Fruit fly (Drosophila melanogaster): Measurements from ENCODE around the gene gammaTub23C.

Gene gammaTub23C

dm6 chr2L:2954472-2954871, 18.2 kb upstream of the gammaTub23C start, which contains the start of gene Rbp9 (continued):
- no peak for TF ChIP-seq Dll (GFP tag; IDR thresholded peaks at IDR 0.05; ENCODE audit: partially characterized antibody)
- no peak for TF ChIP-seq tll (GFP tag; optimal IDR thresholded peaks at IDR 0.05)
- no peak for TF ChIP-seq cwo (GFP tag; optimal IDR thresholded peaks at IDR 0.05)
- TF ChIP-seq ems (GFP tag; optimal IDR thresholded peaks at IDR 0.05) = no peak
- TF ChIP-seq Sox102F (GFP tag; optimal IDR thresholded peaks at IDR 0.05) = no peak
- no peak for TF ChIP-seq seq (GFP tag; IDR thresholded peaks at IDR 0.05)
- no peak for TF ChIP-seq CG30431 (GFP tag; optimal IDR thresholded peaks at IDR 0.05)
- no peak for TF ChIP-seq gcm2 (GFP tag; optimal IDR thresholded peaks at IDR 0.05)
- TF ChIP-seq dpn (GFP tag; optimal IDR thresholded peaks at IDR 0.05) = no peak
- peak; percentile 41 for TF ChIP-seq CG10267 (tag; optimal IDR thresholded peaks at IDR 0.05)
- no peak for TF ChIP-seq CG2875 (GFP tag; optimal IDR thresholded peaks at IDR 0.05)
- no peak for TF ChIP-seq CG14965 (GFP tag; optimal IDR thresholded peaks at IDR 0.05; ENCODE audit: borderline replicate concordance)
- TF ChIP-seq CG1603 (tag; optimal IDR thresholded peaks at IDR 0.05) = peak; percentile 43
- no peak for TF ChIP-seq sr (GFP tag; IDR thresholded peaks at IDR 0.05)
- TF ChIP-seq NK7.1 (GFP tag; optimal IDR thresholded peaks at IDR 0.05) = no peak
- TF ChIP-seq CG11085 (GFP tag; IDR thresholded peaks at IDR 0.05) = no peak
- TF ChIP-seq CG18262 (tag; optimal IDR thresholded peaks at IDR 0.05) = no peak
- TF ChIP-seq lola (GFP tag; optimal IDR thresholded peaks at IDR 0.05) = no peak
- no peak for TF ChIP-seq crol (GFP tag; IDR thresholded peaks at IDR 0.05)
- TF ChIP-seq Hr51 (GFP tag; optimal IDR thresholded peaks at IDR 0.05) = no peak
- TF ChIP-seq Abd-B (GFP tag; optimal IDR thresholded peaks at IDR 0.05) = no peak
- no peak for TF ChIP-seq NC2β (GFP tag; optimal IDR thresholded peaks at IDR 0.05)
- no peak for TF ChIP-seq sens (GFP tag)
- TF ChIP-seq MESR4 (GFP tag; optimal IDR thresholded peaks at IDR 0.05) = no peak
- no peak for TF ChIP-seq CG3726 (GFP tag; IDR thresholded peaks at IDR 0.05)
- no peak for TF ChIP-seq CG14667 (GFP tag; IDR thresholded peaks at IDR 0.05)
- TF ChIP-seq Oli (tag; optimal IDR thresholded peaks at IDR 0.05) = no peak
- TF ChIP-seq zen2 (GFP tag; IDR thresholded peaks at IDR 0.05; ENCODE audit: partially characterized antibody) = no peak
- peak; percentile 41 for TF ChIP-seq gfzf (GFP tag; optimal IDR thresholded peaks at IDR 0.05)
- no peak for TF ChIP-seq CG3407 (GFP tag; optimal IDR thresholded peaks at IDR 0.05)

dm6 chr2L:2955659-2956058, 17.0 kb upstream of the gammaTub23C start:
- TF ChIP-seq ase (GFP tag; IDR thresholded peaks at IDR 0.05) = no peak
- TF ChIP-seq CG16779 (GFP tag; IDR thresholded peaks at IDR 0.05) = no peak
- peak; percentile 19 for TF ChIP-seq CG8478 (optimal IDR thresholded peaks at IDR 0.05)
- no peak for TF ChIP-seq hb (GFP tag; IDR thresholded peaks at IDR 0.05; ENCODE audit: partially characterized antibody)
- no peak for TF ChIP-seq CG6765 (GFP tag; optimal IDR thresholded peaks at IDR 0.05)
- TF ChIP-seq peb (GFP tag; IDR thresholded peaks at IDR 0.05) = no peak
- TF ChIP-seq sens (GFP tag) = no peak
- no peak for TF ChIP-seq inv (GFP tag; IDR thresholded peaks at IDR 0.05; ENCODE audit: partially characterized antibody)
- no peak for TF ChIP-seq Dad (GFP tag; optimal IDR thresholded peaks at IDR 0.05)
- peak; percentile 27; the same call in 1 of the 2 replicates for TF ChIP-seq crol (GFP tag; IDR thresholded peaks at IDR 0.05)
- TF ChIP-seq slbo (GFP tag; IDR thresholded peaks at IDR 0.05) = no peak
- TF ChIP-seq Dip2 (GFP tag; IDR thresholded peaks at IDR 0.05) = no peak
- TF ChIP-seq CG33557 (GFP tag; optimal IDR thresholded peaks at IDR 0.05) = no peak
- no peak for TF ChIP-seq CG16813 (GFP tag; IDR thresholded peaks at IDR 0.05; ENCODE audit: partially characterized antibody)
- TF ChIP-seq Atf6 (GFP tag; IDR thresholded peaks at IDR 0.05) = no peak
- TF ChIP-seq Bdp1 (GFP tag; optimal IDR thresholded peaks at IDR 0.05) = no peak
- peak; percentile 3 for TF ChIP-seq Med (GFP tag)
- no peak for TF ChIP-seq CG9437 (GFP tag; optimal IDR thresholded peaks at IDR 0.05)
- no peak for TF ChIP-seq dati (GFP tag; IDR thresholded peaks at IDR 0.05)
- peak; percentile 33; the same call in 1 of the 4 replicates for TF ChIP-seq chinmo (GFP tag; IDR thresholded peaks at IDR 0.05; ENCODE audit: partially characterized antibody)
- no peak for TF ChIP-seq kay (GFP tag; optimal IDR thresholded peaks at IDR 0.05)
- TF ChIP-seq CG4360 (GFP tag; IDR thresholded peaks at IDR 0.05) = peak; percentile 79
- no peak for TF ChIP-seq tgo (GFP tag; IDR thresholded peaks at IDR 0.05)
- no peak for TF ChIP-seq CG6254 (GFP tag; optimal IDR thresholded peaks at IDR 0.05)
